Fruit fly (Drosophila melanogaster) whole organism, adult: ENCODE measurements around the gene Rpt4.

Source experiments
- CG11617 ChIP-seq: fragments of 200-800 bp; sonication (Bioruptor generic); optimal IDR thresholded peaks from 2 replicates; lab custom pipeline; 2017; ENCODE audit warnings: mild to moderate bottlenecking, missing biosample characterization, missing genetic modification reagents, missing genetic modification characterization
- CG12768 ChIP-seq: fragments of 200-800 bp; sonication (Bioruptor generic); optimal IDR thresholded peaks from 2 replicates; lab custom pipeline; 2017; ENCODE audit warnings: missing biosample characterization, missing genetic modification characterization, mild to moderate bottlenecking, moderate library complexity, missing genetic modification reagents
- CG14711 ChIP-seq: fragments of 200-800 bp; sonication (Bioruptor generic); optimal IDR thresholded peaks from 2 replicates; lab custom pipeline; 2018; ENCODE audit warnings: missing biosample characterization, mild to moderate bottlenecking, missing genetic modification characterization, moderate library complexity
- CG1620 ChIP-seq: fragments of 200-800 bp; sonication (Bioruptor generic); optimal IDR thresholded peaks from 2 replicates; lab custom pipeline; 2016; ENCODE audit warnings: missing biosample characterization, missing genetic modification characterization
- CG33017 ChIP-seq: fragments of 200-800 bp; sonication (Bioruptor generic); optimal IDR thresholded peaks from 2 replicates; lab custom pipeline; 2018; ENCODE audit warnings: missing biosample characterization, mild to moderate bottlenecking, missing genetic modification characterization, moderate library complexity
- CG5204 ChIP-seq: fragments of 200-800 bp; sonication (Bioruptor generic); optimal IDR thresholded peaks from 2 replicates; lab custom pipeline; 2016; ENCODE audit warnings: missing biosample characterization, missing genetic modification characterization
- CG7045 ChIP-seq: fragments of 200-800 bp; sonication (Bioruptor generic); optimal IDR thresholded peaks from 2 replicates; lab custom pipeline; 2017; ENCODE audit warnings: missing biosample characterization, mild to moderate bottlenecking, missing genetic modification characterization
- CG7101 ChIP-seq: fragments of 200-800 bp; sonication (Bioruptor generic); optimal IDR thresholded peaks from 2 replicates; lab custom pipeline; 2018; ENCODE audit warnings: missing biosample characterization, mild to moderate bottlenecking, missing genetic modification characterization, moderate library complexity
- Clk ChIP-seq: fragments of 200-800 bp; sonication (Bioruptor generic); optimal IDR thresholded peaks from 2 replicates; lab custom pipeline; 2017; ENCODE audit warnings: missing biosample characterization, missing genetic modification characterization
- Crg-1 ChIP-seq: fragments of 200-800 bp; sonication (Bioruptor generic); optimal IDR thresholded peaks from 2 replicates; lab custom pipeline; 2016; ENCODE audit warnings: missing biosample characterization, missing genetic modification characterization
- Hr96 ChIP-seq: fragments of 200-800 bp; sonication (Bioruptor generic); optimal IDR thresholded peaks from 2 replicates; lab custom pipeline; 2016; ENCODE audit warnings: missing biosample characterization, missing genetic modification characterization
- Mnt ChIP-seq: fragments of 200-800 bp; sonication (Bioruptor generic); optimal IDR thresholded peaks from 2 replicates; lab custom pipeline; 2016; ENCODE audit warnings: missing biosample characterization, mild to moderate bottlenecking, missing genetic modification characterization
- bab1 ChIP-seq: fragments of 200-800 bp; sonication (Bioruptor generic); optimal IDR thresholded peaks from 3 replicates; lab custom pipeline; 2019; ENCODE audit warnings: missing biosample characterization, mild to moderate bottlenecking, missing genetic modification characterization, moderate library complexity
- cic ChIP-seq: fragments of 200-800 bp; sonication (Bioruptor generic); optimal IDR thresholded peaks from 2 replicates; lab custom pipeline; 2017; ENCODE audit warnings: missing biosample characterization, mild to moderate bottlenecking, missing genetic modification characterization, moderate library complexity
- cnc ChIP-seq, 2 experiments: fragments of >200 bp; optimal IDR thresholded peaks; 2 replicates each; lab custom pipeline; 2017
- kay ChIP-seq: fragments of 200-800 bp; sonication (Bioruptor generic); peaks from one replicate; lab custom pipeline; 2016; ENCODE audit warnings: missing biosample characterization, missing genetic modification characterization, borderline replicate concordance
- ovo ChIP-seq: fragments of 200-800 bp; sonication (Bioruptor generic); optimal IDR thresholded peaks from 2 replicates; lab custom pipeline; 2016; ENCODE audit warnings: missing biosample characterization, missing genetic modification characterization
- pad ChIP-seq: fragments of 200-800 bp; sonication (Bioruptor generic); optimal IDR thresholded peaks from 3 replicates; lab custom pipeline; 2017; ENCODE audit warnings: missing biosample characterization, missing genetic modification characterization, mild to moderate bottlenecking, moderate library complexity, missing genetic modification reagents
- tj ChIP-seq: fragments of 200-800 bp; sonication (Bioruptor generic); optimal IDR thresholded peaks from 3 replicates; lab custom pipeline; 2017; ENCODE audit warnings: missing biosample characterization, mild to moderate bottlenecking, missing genetic modification characterization, moderate library complexity
- toe ChIP-seq: fragments of 200-800 bp; sonication (Bioruptor generic); optimal IDR thresholded peaks from 2 replicates; lab custom pipeline; 2016; ENCODE audit warnings: missing biosample characterization, missing genetic modification characterization

The Rpt4 gene

DNA sequence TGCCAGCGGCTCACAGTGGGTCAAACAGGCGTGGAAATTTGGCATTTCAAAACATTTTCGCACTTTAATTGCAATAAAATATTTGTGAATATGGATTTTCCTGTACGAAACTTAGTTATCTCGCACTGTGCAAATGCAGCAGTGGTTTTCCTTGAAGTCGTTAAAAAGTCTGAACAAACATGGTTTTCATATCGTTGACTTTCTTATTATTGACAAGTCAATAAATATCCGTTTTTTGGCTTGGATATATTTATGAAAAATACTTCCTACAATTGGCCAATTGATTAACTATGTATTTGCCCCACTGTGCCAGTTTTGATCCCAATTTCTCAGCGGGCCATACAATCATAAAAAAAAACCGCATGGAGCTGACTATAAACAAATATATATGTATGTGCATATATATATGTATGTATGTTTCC is 25.6 kb downstream of the Rpt4 start:
- TF ChIP-seq pad (GFP tag; lab: Kevin White, UChicago) (peak; percentile 62), cnc (optimal IDR thresholded peaks at IDR 0.05; lab: Kevin White, UChicago) (no peak), CG5204 (peak; percentile 60), Mnt (GFP tag; lab: Kevin White, UChicago) (peak; percentile 78), cic (GFP tag; lab: Kevin White, UChicago) (no peak), bab1 (GFP tag; lab: Kevin White, UChicago) (peak; percentile 95), toe (peak; percentile 45), CG11617 (GFP tag; lab: Kevin White, UChicago) (peak; percentile 93), CG7045 (GFP tag; lab: Kevin White, UChicago) (peak; percentile 69), ovo (GFP tag; lab: Kevin White, UChicago) (peak; percentile 56), tj (GFP tag; lab: Kevin White, UChicago) (peak; percentile 72), Crg-1 (GFP tag; lab: Kevin White, UChicago) (peak; percentile 84), CG33017 (tag; lab: Kevin White, UChicago) (peak; percentile 68), Clk (GFP tag; lab: Kevin White, UChicago) (peak; percentile 48), kay (GFP tag; lab: Kevin White, UChicago) (no peak), CG14711 (tag; lab: Kevin White, UChicago) (peak; percentile 79), CG12768 (GFP tag; lab: Kevin White, UChicago) (peak; percentile 41), Hr96 (GFP tag; lab: Kevin White, UChicago) (no peak), CG1620 (GFP tag; lab: Kevin White, UChicago) (peak; percentile 86), CG7101 (tag; lab: Kevin White, UChicago) (peak; percentile 86)

DNA sequence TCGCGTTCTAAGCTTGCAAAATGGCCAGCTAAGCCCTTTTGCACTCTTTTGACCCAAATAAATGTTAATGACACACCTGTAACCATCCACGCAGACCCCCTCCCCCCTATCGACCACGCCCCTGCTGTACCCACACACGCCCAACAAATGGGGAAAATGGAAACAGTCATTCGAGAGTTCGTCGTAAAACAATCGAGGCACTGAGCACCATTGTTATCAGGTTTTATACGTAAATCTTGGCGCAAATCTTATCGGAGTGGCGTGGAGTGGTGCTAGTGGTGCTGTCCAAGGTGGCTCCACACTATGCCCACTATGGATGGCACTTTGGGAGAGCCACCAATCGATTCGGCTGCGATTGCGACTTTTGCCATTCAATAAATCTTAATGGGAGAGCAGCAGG is 26.6 kb downstream of the Rpt4 start:
- TF ChIP-seq CG7101 (tag; lab: Kevin White, UChicago) (no peak), CG11617 (GFP tag; lab: Kevin White, UChicago) (no peak), cic (GFP tag; lab: Kevin White, UChicago) (peak; percentile 12), CG33017 (tag; lab: Kevin White, UChicago) (no peak), tj (GFP tag; lab: Kevin White, UChicago) (peak; percentile 50), CG5204 (no peak), CG7045 (GFP tag; lab: Kevin White, UChicago) (no peak), ovo (GFP tag; lab: Kevin White, UChicago) (no peak), Mnt (GFP tag; lab: Kevin White, UChicago) (no peak), cnc (optimal IDR thresholded peaks at IDR 0.05; lab: Kevin White, UChicago) (no peak), Hr96 (GFP tag; lab: Kevin White, UChicago) (no peak), pad (GFP tag; lab: Kevin White, UChicago) (no peak), CG12768 (GFP tag; lab: Kevin White, UChicago) (no peak), CG1620 (GFP tag; lab: Kevin White, UChicago) (no peak), kay (GFP tag; lab: Kevin White, UChicago) (no peak)

DNA sequence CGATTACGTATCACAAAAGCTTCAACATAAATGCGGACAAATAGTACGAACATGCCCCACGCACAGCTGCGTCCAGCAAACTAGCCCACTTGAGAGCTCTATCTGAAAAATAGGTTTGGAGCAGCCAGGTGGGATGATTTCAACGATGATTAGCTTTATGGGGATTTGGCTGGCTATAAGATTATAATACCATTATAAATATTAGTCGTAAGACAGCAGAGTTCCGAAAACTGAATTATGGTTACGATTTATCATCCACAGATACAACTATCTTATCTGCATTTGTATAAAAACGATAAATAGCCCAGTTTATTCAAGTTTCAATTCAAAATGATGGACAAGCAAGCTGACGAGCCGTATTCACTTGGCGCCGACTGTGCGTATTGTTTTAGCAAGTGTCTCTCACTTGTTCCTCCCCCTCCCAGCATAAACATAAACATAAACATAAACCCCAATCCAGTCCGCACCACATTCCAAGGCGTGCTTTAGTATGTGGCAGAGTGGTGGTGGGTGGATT is 27.4 kb downstream of the Rpt4 start:
- TF ChIP-seq toe (no peak), bab1 (GFP tag; lab: Kevin White, UChicago) (peak; percentile 12), Crg-1 (GFP tag; lab: Kevin White, UChicago) (no peak)

dm6 chrX:6260900-6261299 is 30.1 kb downstream of the Rpt4 start, which contains the start of gene Josd:
Gene Josd, plus strand, starts transcription at chrX:6261169.
- TF ChIP-seq CG1620 (GFP tag; lab: Kevin White, UChicago) (peak; percentile 7), CG5204 (no peak), CG12768 (GFP tag; lab: Kevin White, UChicago) (no peak), CG7101 (tag; lab: Kevin White, UChicago) (no peak), bab1 (GFP tag; lab: Kevin White, UChicago) (peak; percentile 48), CG14711 (tag; lab: Kevin White, UChicago) (no peak), kay (GFP tag; lab: Kevin White, UChicago) (no peak), CG11617 (GFP tag; lab: Kevin White, UChicago) (no peak), CG33017 (tag; lab: Kevin White, UChicago) (no peak), Mnt (GFP tag; lab: Kevin White, UChicago) (peak; percentile 24), Crg-1 (GFP tag; lab: Kevin White, UChicago) (no peak), pad (GFP tag; lab: Kevin White, UChicago) (no peak), Clk (GFP tag; lab: Kevin White, UChicago) (no peak), tj (GFP tag; lab: Kevin White, UChicago) (no peak), cnc (optimal IDR thresholded peaks at IDR 0.05; lab: Kevin White, UChicago) (no peak), ovo (GFP tag; lab: Kevin White, UChicago) (no peak), toe (peak; percentile 16), Hr96 (GFP tag; lab: Kevin White, UChicago) (no peak), CG7045 (GFP tag; lab: Kevin White, UChicago) (no peak), cic (GFP tag; lab: Kevin White, UChicago) (no peak)

dm6 chrX:6259696-6260095 is 31.3 kb downstream of the Rpt4 start:
- no peak for TF ChIP-seq CG5204
- no peak for TF ChIP-seq kay (GFP tag; lab: Kevin White, UChicago)
- no peak for TF ChIP-seq pad (GFP tag; lab: Kevin White, UChicago)
- TF ChIP-seq ovo (GFP tag; lab: Kevin White, UChicago): no peak
- TF ChIP-seq Crg-1 (GFP tag; lab: Kevin White, UChicago): no peak
- no peak for TF ChIP-seq Mnt (GFP tag; lab: Kevin White, UChicago)
- TF ChIP-seq CG1620 (GFP tag; lab: Kevin White, UChicago): no peak
- TF ChIP-seq toe: no peak
- TF ChIP-seq Clk (GFP tag; lab: Kevin White, UChicago): no peak
- no peak for TF ChIP-seq CG14711 (tag; lab: Kevin White, UChicago)
- no peak for TF ChIP-seq CG11617 (GFP tag; lab: Kevin White, UChicago)
- TF ChIP-seq CG12768 (GFP tag; lab: Kevin White, UChicago): no peak
- TF ChIP-seq bab1 (GFP tag; lab: Kevin White, UChicago): no peak
- TF ChIP-seq cic (GFP tag; lab: Kevin White, UChicago): no peak
- no peak for TF ChIP-seq tj (GFP tag; lab: Kevin White, UChicago)
- no peak for TF ChIP-seq Hr96 (GFP tag; lab: Kevin White, UChicago)
- no peak for TF ChIP-seq CG7101 (tag; lab: Kevin White, UChicago)
- no peak for TF ChIP-seq cnc (optimal IDR thresholded peaks at IDR 0.05; lab: Kevin White, UChicago)
- TF ChIP-seq CG33017 (tag; lab: Kevin White, UChicago): no peak
